Worm (Caenorhabditis elegans) whole organism, dauer: ENCODE results near the gene clec-229.

Source experiments
- unc-62 ChIP-seq: sonication (generic microtip); optimal IDR thresholded peaks from 2 replicates; lab custom pipeline; 2017; ENCODE audit warnings: missing biosample characterization, missing genetic modification reagents, missing genetic modification characterization

clec-229 gene

ce11 chrV:15303625-15304024 lies 37.7 kb downstream of the clec-229 start, which contains the start of gene srx-48:
Gene srx-48 (minus strand): TSS chrV:15303725.
- TF ChIP-seq unc-62: no peak

DNA sequence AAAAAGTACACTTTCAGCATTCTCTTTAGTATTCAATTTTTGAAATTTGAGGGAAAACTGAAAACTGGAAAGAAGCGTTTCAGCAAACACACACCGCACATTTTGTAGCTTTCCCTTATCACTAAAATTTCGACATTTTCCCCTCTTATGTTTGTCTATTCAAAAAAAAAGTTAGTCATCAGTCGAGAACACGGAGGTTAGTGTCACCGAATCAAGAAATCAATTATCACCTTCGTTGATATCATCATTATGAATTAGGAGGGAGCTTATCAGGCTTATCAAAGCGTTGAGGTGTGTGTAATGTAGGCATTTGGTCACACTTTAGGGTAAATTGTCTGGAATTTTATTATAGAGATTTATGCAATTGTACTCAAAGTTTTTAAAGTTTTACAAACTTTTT lies 42.7 kb downstream of the clec-229 start, which contains the start of gene cpr-3:
TSS of gene cpr-3 (minus strand) at position 104 of the 400 bp plus-strand sequence.
- TF ChIP-seq unc-62: no peak

DNA sequence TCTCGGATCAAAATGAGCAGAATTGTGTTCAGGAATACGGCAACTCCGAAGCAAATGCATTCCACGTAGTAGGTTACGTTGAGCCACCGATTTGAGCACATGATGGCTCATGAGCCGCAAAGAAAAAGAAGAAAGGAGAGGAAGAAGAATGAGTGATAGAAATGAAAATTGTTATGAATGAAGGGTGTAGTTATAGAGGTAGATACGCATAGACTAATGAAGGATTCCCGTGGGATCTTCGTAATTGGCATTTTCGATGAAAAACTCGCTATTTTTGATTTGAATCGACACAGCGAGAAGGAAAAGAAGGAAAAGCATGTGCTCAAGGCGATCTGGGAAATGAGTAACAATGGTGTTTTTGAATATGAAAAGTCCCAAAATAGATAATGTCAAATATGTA lies 47.4 kb downstream of the clec-229 start, which contains the start of gene str-96:
TSS of gene str-96 (minus strand) at position 101 of the 400 bp plus-strand sequence.
- no peak for TF ChIP-seq unc-62

DNA sequence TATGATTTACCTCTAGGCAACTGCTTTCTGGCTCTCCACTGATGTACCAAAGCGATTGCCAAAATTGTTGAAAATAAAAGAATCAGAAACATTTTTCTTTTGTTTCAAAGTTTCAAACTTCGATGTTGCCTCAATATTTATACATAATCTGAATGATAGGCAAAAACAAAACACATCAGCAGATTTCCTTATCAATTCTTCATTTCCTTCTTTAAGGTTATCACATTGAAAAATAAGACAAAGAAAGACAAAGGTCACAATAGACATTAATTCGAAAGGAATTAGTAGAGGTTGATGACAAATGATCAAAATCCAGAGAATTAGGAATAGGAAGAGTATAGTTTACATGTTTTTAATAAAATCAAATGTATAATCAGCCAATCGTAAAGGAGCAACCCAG lies 50.3 kb downstream of the clec-229 start, which contains the start of gene cyp-34A2:
TSS of gene cyp-34A2 (minus strand) at position 101 of the 400 bp plus-strand sequence.
- TF ChIP-seq unc-62: no peak
